Worm (Caenorhabditis elegans) whole organism, mixed stage, embryonic: ENCODE measurements around the gene ifc-1.

Experiments
- blmp-1 ChIP-seq: fragments of 150-350 bp; optimal IDR thresholded peaks from 2 replicates; lab custom pipeline; 2014; ENCODE audit warnings: missing biosample characterization, missing genetic modification characterization
- ceh-39 ChIP-seq: fragments of 150-350 bp; optimal IDR thresholded peaks from 2 replicates; lab custom pipeline; 2014; ENCODE audit warnings: missing biosample characterization, missing genetic modification characterization
- ces-1 ChIP-seq: fragments of 150-350 bp; optimal IDR thresholded peaks from 2 replicates; lab custom pipeline; 2014; ENCODE audit warnings: missing biosample characterization, missing genetic modification reagents, missing genetic modification characterization
- elt-1 ChIP-seq: sonication (generic microtip); optimal IDR thresholded peaks from 2 replicates; lab custom pipeline; 2017; ENCODE audit warnings: missing genetic modification characterization, mild to moderate bottlenecking, missing compliant biosample characterization, antibody characterized with exemption, moderate library complexity, borderline replicate concordance; ENCODE audit not compliant: insufficient read depth
- elt-3 ChIP-seq: fragments of 150-350 bp; optimal IDR thresholded peaks from 2 replicates; lab custom pipeline; 2014; ENCODE audit warnings: missing biosample characterization, missing genetic modification characterization
- hlh-1 ChIP-seq: fragments of 150-350 bp; optimal IDR thresholded peaks from 2 replicates; lab custom pipeline; 2014; ENCODE audit warnings: missing biosample characterization, missing genetic modification reagents, missing genetic modification characterization
- nhr-12 ChIP-seq: fragments of 150-350 bp; optimal IDR thresholded peaks from 2 replicates; lab custom pipeline; 2014; ENCODE audit warnings: missing biosample characterization, missing genetic modification characterization
- nhr-237 ChIP-seq: fragments of 150-350 bp; optimal IDR thresholded peaks from 2 replicates; lab custom pipeline; 2014; ENCODE audit warnings: missing biosample characterization, missing genetic modification characterization
- nhr-28 ChIP-seq: fragments of 150-350 bp; optimal IDR thresholded peaks from 2 replicates; lab custom pipeline; 2014; ENCODE audit warnings: missing biosample characterization, missing genetic modification characterization
- nhr-76 ChIP-seq: sonication (generic microtip); optimal IDR thresholded peaks from 2 replicates; lab custom pipeline; 2017; ENCODE audit warnings: missing biosample characterization, missing genetic modification characterization
- pha-4 ChIP-seq: fragments of 150-350 bp; optimal IDR thresholded peaks from 2 replicates; lab custom pipeline; 2018; ENCODE audit warnings: missing biosample characterization, missing genetic modification reagents, missing genetic modification characterization
- sptf-1 ChIP-seq: sonication (generic microtip); optimal IDR thresholded peaks from 2 replicates; lab custom pipeline; 2017; ENCODE audit warnings: mild to moderate bottlenecking, missing genetic modification characterization, moderate library complexity, missing compliant biosample characterization
- unc-62 ChIP-seq: fragments of 150-350 bp; optimal IDR thresholded peaks from 2 replicates; lab custom pipeline; 2014; ENCODE audit warnings: missing biosample characterization, missing genetic modification reagents, missing genetic modification characterization
- ztf-11 ChIP-seq: fragments of 150-350 bp; optimal IDR thresholded peaks from 2 replicates; lab custom pipeline; 2014; ENCODE audit warnings: missing biosample characterization, missing genetic modification characterization

- no peak for TF ChIP-seq elt-3 (tag; lab: Kevin White, UChicago)
- no peak for TF ChIP-seq blmp-1
- no peak for TF ChIP-seq pha-4 (tag; lab: Kevin White, UChicago)
- no peak for TF ChIP-seq nhr-237 (tag; lab: Kevin White, UChicago)
- TF ChIP-seq ces-1 (GFP tag; lab: Kevin White, UChicago) = no peak
- no peak for TF ChIP-seq nhr-76 (tag; lab: Kevin White, UChicago)
- TF ChIP-seq ztf-11 (tag; lab: Kevin White, UChicago) = no peak
- no peak for TF ChIP-seq ceh-39 (tag; lab: Kevin White, UChicago)
- no peak for TF ChIP-seq unc-62 (GFP tag; lab: Kevin White, UChicago)
- no peak for TF ChIP-seq elt-1 (tag; lab: Kevin White, UChicago)
- no peak for TF ChIP-seq nhr-28
- no peak for TF ChIP-seq nhr-12 (tag; lab: Kevin White, UChicago)
- no peak for TF ChIP-seq sptf-1 (tag; lab: Kevin White, UChicago)
- no peak for TF ChIP-seq hlh-1 (tag; lab: Kevin White, UChicago)
Measured at ce11 chrV:2870127-2870526, 11.1 kb upstream of the ifc-1 start, which contains the start of gene srh-243.
